Fruit fly (Drosophila melanogaster) whole organism, embryonic: ENCODE data around the gene PpD6.

Experiments used
- Adf1 ChIP-seq: fragments of 200-800 bp; sonication (Bioruptor generic); IDR thresholded peaks from 2 replicates; pipeline ENCODE4 v1.3.6; 2022; ENCODE audit warnings: missing biosample characterization, missing genetic modification characterization
- Bgb ChIP-seq: fragments of 200-800 bp; sonication (Bioruptor generic); IDR thresholded peaks from 2 replicates; pipeline ENCODE4 v1.3.6; 2022; ENCODE audit warnings: missing biosample characterization, missing genetic modification characterization; ENCODE audit not compliant: partially characterized antibody
- Blimp-1 ChIP-seq: fragments of 200-800 bp; sonication (Bioruptor generic); optimal IDR thresholded peaks from 3 replicates; lab custom pipeline; 2018; ENCODE audit warnings: missing biosample characterization, missing genetic modification characterization, mild to moderate bottlenecking, moderate library complexity, missing genetic modification reagents
- CG10979 ChIP-seq: fragments of 200-800 bp; sonication (Bioruptor generic); optimal IDR thresholded peaks from 2 replicates; lab custom pipeline; 2018; ENCODE audit warnings: missing biosample characterization, mild to moderate bottlenecking, missing genetic modification characterization, moderate library complexity
- CG13894 ChIP-seq: fragments of 200-800 bp; sonication (Bioruptor generic); optimal IDR thresholded peaks from 3 replicates; lab custom pipeline; 2018; ENCODE audit warnings: missing biosample characterization, mild to moderate bottlenecking, missing genetic modification characterization, moderate library complexity
- CG14710 ChIP-seq: fragments of 200-800 bp; sonication (Bioruptor generic); optimal IDR thresholded peaks from 3 replicates; lab custom pipeline; 2019; ENCODE audit warnings: missing biosample characterization, mild to moderate bottlenecking, missing genetic modification characterization, moderate library complexity
- CG15601 ChIP-seq: fragments of 200-800 bp; sonication (Bioruptor generic); optimal IDR thresholded peaks from 3 replicates; lab custom pipeline; 2019; ENCODE audit warnings: missing biosample characterization, mild to moderate bottlenecking, missing genetic modification characterization, moderate library complexity
- CG1603 ChIP-seq: fragments of 200-800 bp; sonication (Bioruptor generic); optimal IDR thresholded peaks from 2 replicates; lab custom pipeline; 2019; ENCODE audit warnings: missing biosample characterization, mild to moderate bottlenecking, missing genetic modification characterization, moderate library complexity
- CG16813 ChIP-seq: fragments of 200-800 bp; sonication (Bioruptor generic); IDR thresholded peaks from 3 replicates; pipeline ENCODE4 v1.3.6; 2022; ENCODE audit warnings: missing biosample characterization, missing genetic modification characterization; ENCODE audit not compliant: partially characterized antibody
- CG2120 ChIP-seq: fragments of 200-800 bp; sonication (Bioruptor generic); optimal IDR thresholded peaks from 3 replicates; lab custom pipeline; 2016; ENCODE audit warnings: missing biosample characterization, missing genetic modification characterization
- CG2712 ChIP-seq: fragments of 200-800 bp; optimal IDR thresholded peaks from 3 replicates; lab custom pipeline; 2019; ENCODE audit warnings: missing biosample characterization, mild to moderate bottlenecking, missing genetic modification characterization, moderate library complexity
- CG3281 ChIP-seq: fragments of 200-800 bp; sonication (Bioruptor generic); optimal IDR thresholded peaks from 3 replicates; lab custom pipeline; 2017; ENCODE audit warnings: missing biosample characterization, mild to moderate bottlenecking, missing genetic modification characterization
- CG34376 ChIP-seq: fragments of 200-800 bp; sonication (Bioruptor generic); optimal IDR thresholded peaks from 2 replicates; lab custom pipeline; 2018; ENCODE audit warnings: missing biosample characterization, mild to moderate bottlenecking, missing genetic modification characterization
- CG6175 ChIP-seq: fragments of 200-800 bp; sonication (Bioruptor generic); IDR thresholded peaks from 3 replicates; pipeline ENCODE4 v1.3.6; 2022; ENCODE audit warnings: missing biosample characterization, missing genetic modification characterization
- CG6683 ChIP-seq: fragments of 200-800 bp; sonication (Bioruptor generic); optimal IDR thresholded peaks from 2 replicates; lab custom pipeline; 2017; ENCODE audit warnings: missing biosample characterization, mild to moderate bottlenecking, missing genetic modification characterization, missing genetic modification reagents
- CG6791 ChIP-seq: fragments of 200-800 bp; sonication (Bioruptor generic); IDR thresholded peaks from 3 replicates; pipeline ENCODE4 v1.3.6; 2022; ENCODE audit warnings: missing biosample characterization, missing genetic modification characterization; ENCODE audit not compliant: partially characterized antibody
- CG7556 ChIP-seq: fragments of 200-800 bp; sonication (Bioruptor generic); optimal IDR thresholded peaks from 2 replicates; lab custom pipeline; 2017; ENCODE audit warnings: missing biosample characterization, mild to moderate bottlenecking, missing genetic modification characterization
- CG7963 ChIP-seq: fragments of 200-800 bp; sonication (Bioruptor generic); IDR thresholded peaks from 3 replicates; pipeline ENCODE4 v1.3.6; 2022; ENCODE audit warnings: missing biosample characterization, missing genetic modification characterization; ENCODE audit not compliant: partially characterized antibody
- CG8281 ChIP-seq: fragments of 200-800 bp; sonication (Bioruptor generic); optimal IDR thresholded peaks from 2 replicates; lab custom pipeline; 2018; ENCODE audit warnings: missing biosample characterization, mild to moderate bottlenecking, missing genetic modification characterization, moderate library complexity
- Deaf1 ChIP-seq: fragments of 200-800 bp; optimal IDR thresholded peaks from 3 replicates; lab custom pipeline; 2019; ENCODE audit warnings: missing biosample characterization, mild to moderate bottlenecking, missing genetic modification characterization, moderate library complexity
- Dfd ChIP-seq, 2 experiments: fragments of >200 bp; optimal IDR thresholded peaks; 2 replicates each; lab custom pipeline; 2017; ENCODE audit warnings: missing biosample characterization in 2 of 2, missing genetic modification characterization in 2 of 2
- Fer3 ChIP-seq: fragments of 200-800 bp; sonication (Bioruptor generic); optimal IDR thresholded peaks from 2 replicates; lab custom pipeline; 2018; ENCODE audit warnings: missing biosample characterization, mild to moderate bottlenecking, missing genetic modification characterization, moderate library complexity
- Gsc ChIP-seq: fragments of 200-800 bp; sonication (Bioruptor generic); IDR thresholded peaks from 2 replicates; pipeline ENCODE4 v1.3.6; 2022; ENCODE audit warnings: missing biosample characterization, missing genetic modification characterization
- Hmr ChIP-seq: fragments of 200-800 bp; sonication (Bioruptor generic); optimal IDR thresholded peaks from 3 replicates; lab custom pipeline; 2017; ENCODE audit warnings: mild to moderate bottlenecking, missing biosample characterization, missing genetic modification reagents, missing genetic modification characterization
- Hmx ChIP-seq: fragments of 200-800 bp; sonication (Bioruptor generic); optimal IDR thresholded peaks from 2 replicates; lab custom pipeline; 2016; ENCODE audit warnings: missing biosample characterization, missing genetic modification characterization
- NC2α ChIP-seq: fragments of 200-800 bp; sonication (Bioruptor generic); optimal IDR thresholded peaks from 2 replicates; lab custom pipeline; 2016; ENCODE audit warnings: missing biosample characterization, missing genetic modification characterization
- Ptx1 ChIP-seq: fragments of 200-800 bp; sonication (Bioruptor generic); IDR thresholded peaks from 2 replicates; pipeline ENCODE4 v1.3.6; 2022; ENCODE audit warnings: missing biosample characterization, missing genetic modification characterization
- Stat92E ChIP-seq, 3 experiments: fragments of >200 bp in 2 of 3; fragments of 200-800 bp in 1 of 3; sonication (Bioruptor generic) in 1 of 3; optimal IDR thresholded peaks; 2 replicates each; lab custom pipeline; 2017 to 2019; ENCODE audit warnings: missing biosample characterization in 3 of 3, missing genetic modification characterization in 3 of 3, mild to moderate bottlenecking in 1 of 3, moderate library complexity in 1 of 3
- abd-A ChIP-seq: fragments of 200-800 bp; sonication (Bioruptor generic); optimal IDR thresholded peaks from 3 replicates; lab custom pipeline; 2019; ENCODE audit warnings: missing biosample characterization, mild to moderate bottlenecking, missing genetic modification characterization, moderate library complexity
- bab2 ChIP-seq: fragments of 200-800 bp; sonication (Bioruptor generic); optimal IDR thresholded peaks from 2 replicates; lab custom pipeline; 2016; ENCODE audit warnings: missing biosample characterization, missing genetic modification characterization
- chif ChIP-seq, 2 experiments: fragments of 200-800 bp; sonication (Bioruptor generic); optimal IDR thresholded peaks; 3 replicates each; lab custom pipeline; 2016; ENCODE audit warnings: missing biosample characterization in 2 of 2, missing genetic modification characterization in 2 of 2
- dmrt11E ChIP-seq: fragments of 200-800 bp; sonication (Bioruptor generic); optimal IDR thresholded peaks from 3 replicates; lab custom pipeline; 2018; ENCODE audit warnings: missing biosample characterization, mild to moderate bottlenecking, missing genetic modification characterization, moderate library complexity
- dmrt99B ChIP-seq: fragments of 200-800 bp; sonication (Bioruptor generic); optimal IDR thresholded peaks from 2 replicates; lab custom pipeline; 2018; ENCODE audit warnings: missing biosample characterization, mild to moderate bottlenecking, missing genetic modification characterization, moderate library complexity
- emc ChIP-seq: fragments of 200-800 bp; sonication (Bioruptor generic); optimal IDR thresholded peaks from 2 replicates; lab custom pipeline; 2016; ENCODE audit warnings: missing biosample characterization, missing genetic modification characterization
- ems ChIP-seq: fragments of 200-800 bp; sonication (Bioruptor generic); optimal IDR thresholded peaks from 3 replicates; lab custom pipeline; 2016; ENCODE audit warnings: missing biosample characterization, missing genetic modification characterization
- gem ChIP-seq: fragments of 200-800 bp; sonication (Bioruptor generic); optimal IDR thresholded peaks from 2 replicates; lab custom pipeline; 2019; ENCODE audit warnings: missing biosample characterization, mild to moderate bottlenecking, missing genetic modification characterization, moderate library complexity
- grn ChIP-seq: fragments of 200-800 bp; sonication (Bioruptor generic); optimal IDR thresholded peaks from 3 replicates; lab custom pipeline; 2017; ENCODE audit warnings: missing biosample characterization, missing genetic modification characterization
- kay ChIP-seq: fragments of 200-800 bp; sonication (Bioruptor generic); optimal IDR thresholded peaks from 2 replicates; lab custom pipeline; 2016; ENCODE audit warnings: missing biosample characterization, missing genetic modification characterization
- lola ChIP-seq, 3 experiments: fragments of >200 bp in 2 of 3; fragments of 200-800 bp in 1 of 3; sonication (Bioruptor generic) in 1 of 3; optimal IDR thresholded peaks; 2 replicates each; lab custom pipeline; 2017 to 2019; ENCODE audit warnings: missing biosample characterization in 3 of 3, missing genetic modification characterization in 3 of 3, mild to moderate bottlenecking in 1 of 3, moderate library complexity in 1 of 3
- mirr ChIP-seq: fragments of 200-800 bp; sonication (Bioruptor generic); optimal IDR thresholded peaks from 3 replicates; lab custom pipeline; 2018; ENCODE audit warnings: missing biosample characterization, mild to moderate bottlenecking, missing genetic modification characterization
- nerfin-1 ChIP-seq: fragments of 200-800 bp; sonication (Bioruptor generic); optimal IDR thresholded peaks from 3 replicates; lab custom pipeline; 2019; ENCODE audit warnings: missing biosample characterization, mild to moderate bottlenecking, missing genetic modification characterization, moderate library complexity
- org-1 ChIP-seq: fragments of 200-800 bp; sonication (Bioruptor generic); optimal IDR thresholded peaks from 2 replicates; lab custom pipeline; 2017; ENCODE audit warnings: missing biosample characterization, missing genetic modification characterization
- pan ChIP-seq, 4 experiments: fragments of >200 bp in 3 of 4; fragments of 200-800 bp in 1 of 4; sonication (Bioruptor generic) in 1 of 4; optimal IDR thresholded peaks in 3 of 4; IDR thresholded peaks in 1 of 4; 2 replicates each; pipeline versions ENCODE4 v1.3.6 to Lab custom; 2017 to 2022; ENCODE audit warnings: missing biosample characterization in 2 of 4, missing genetic modification characterization in 2 of 4, mixed read lengths in 1 of 4
- seq ChIP-seq: fragments of 200-800 bp; sonication (Bioruptor generic); IDR thresholded peaks from 2 replicates; pipeline ENCODE4 v1.3.6; 2022; ENCODE audit warnings: missing biosample characterization, missing genetic modification characterization
- sug ChIP-seq: fragments of 200-800 bp; optimal IDR thresholded peaks from 2 replicates; lab custom pipeline; 2019; ENCODE audit warnings: missing biosample characterization, mild to moderate bottlenecking, missing genetic modification characterization, moderate library complexity
- tll ChIP-seq, 2 experiments: fragments of 200-800 bp in 1 of 2; fragments of >200 bp in 1 of 2; sonication (Bioruptor generic) in 1 of 2; optimal IDR thresholded peaks; 2 replicates each; lab custom pipeline; 2017 to 2019; ENCODE audit warnings: missing biosample characterization in 2 of 2, missing genetic modification characterization in 2 of 2, mild to moderate bottlenecking in 1 of 2, moderate library complexity in 1 of 2
- vvl ChIP-seq: fragments of 200-800 bp; sonication (Bioruptor generic); IDR thresholded peaks from 2 replicates; pipeline ENCODE4 v1.3.6; 2022; ENCODE audit warnings: missing biosample characterization, missing genetic modification characterization
- zen2 ChIP-seq: fragments of 200-800 bp; sonication (Bioruptor generic); IDR thresholded peaks from 3 replicates; pipeline ENCODE4 v1.3.6; 2022; ENCODE audit warnings: missing biosample characterization, missing genetic modification characterization; ENCODE audit not compliant: partially characterized antibody

The PpD6 gene

dm6 chr2L:3124500-3124977 lies 15.1 kb downstream of the PpD6 start (continued):
- TF ChIP-seq pan (optimal IDR thresholded peaks at IDR 0.05; lab: Kevin White, UChicago) (no peak), pan (GFP tag; optimal IDR thresholded peaks at IDR 0.05 in 1 of 2, IDR thresholded peaks at IDR 0.05 in 1 of 2) (no peak), mirr (no peak), seq (no peak), Hmx (GFP tag; lab: Kevin White, UChicago) (no peak), Ptx1 (GFP tag; lab: Robert Waterston, UW) (no peak), Stat92E (GFP tag; optimal IDR thresholded peaks at IDR 0.05; lab: Kevin White, UChicago) (no peak), abd-A (tag; lab: Kevin White, UChicago) (no peak), CG2120 (no peak), CG34376 (GFP tag; lab: Kevin White, UChicago) (peak; percentile 14), bab2 (no peak), CG6175 (GFP tag; lab: Robert Waterston, UW) (no peak), grn (GFP tag; lab: Kevin White, UChicago) (no peak), CG3281 (GFP tag; lab: Kevin White, UChicago) (peak; percentile 26), CG14710 (tag; lab: Kevin White, UChicago) (no peak), Bgb (GFP tag; lab: Robert Waterston, UW) (peak; percentile 51; the same call in 1 of the 2 replicates), CG6791 (no peak), CG13894 (no peak), org-1 (GFP tag; lab: Kevin White, UChicago) (no peak), CG7963 (GFP tag; lab: Robert Waterston, UW) (0 out of 3 replicates have a peak, but pooled peaks have one; percentile 13), zen2 (GFP tag; lab: Robert Waterston, UW) (peak; percentile 58; the same call in 1 of the 3 replicates), CG2712 (tag; lab: Kevin White, UChicago) (no peak), ems (GFP tag; lab: Kevin White, UChicago) (no peak), CG6683 (no peak), Hmr (GFP tag; lab: Kevin White, UChicago) (no peak), emc (GFP tag; lab: Kevin White, UChicago) (no peak), NC2α (GFP tag; lab: Kevin White, UChicago) (no peak), Dfd (GFP tag; optimal IDR thresholded peaks at IDR 0.05; lab: Kevin White, UChicago) (no peak), sug (tag; lab: Kevin White, UChicago) (peak; percentile 99), Blimp-1 (no peak), nerfin-1 (tag; lab: Kevin White, UChicago) (no peak), Fer3 (tag; lab: Kevin White, UChicago) (no peak), CG16813 (GFP tag; lab: Robert Waterston, UW) (no peak), vvl (peak; percentile 18; the same call in 1 of the 2 replicates), CG15601 (tag; lab: Kevin White, UChicago) (no peak), dmrt11E (tag; lab: Kevin White, UChicago) (no peak), CG1603 (no peak), Adf1 (GFP tag; lab: Robert Waterston, UW) (peak; percentile 99), chif (GFP tag; optimal IDR thresholded peaks at IDR 0.05; lab: Kevin White, UChicago) (no peak), CG8281 (tag; lab: Kevin White, UChicago) (no peak), lola (GFP tag; optimal IDR thresholded peaks at IDR 0.05; lab: Kevin White, UChicago) (no peak), CG10979 (tag; lab: Kevin White, UChicago) (no peak), CG7556 (no peak), Deaf1 (tag; lab: Kevin White, UChicago) (peak; percentile 95), kay (GFP tag; lab: Kevin White, UChicago) (no peak), Gsc (no peak), tll (GFP tag; optimal IDR thresholded peaks at IDR 0.05; lab: Kevin White, UChicago) (no peak), gem (tag; lab: Kevin White, UChicago) (no peak), dmrt99B (tag; lab: Kevin White, UChicago) (no peak)
